Worm (Caenorhabditis elegans) whole organism, L2 larva: ENCODE data around the gene Y43F8C.5.

Source experiments
- C34F6.9 ChIP-seq: fragments of 150-350 bp; optimal IDR thresholded peaks from 2 replicates; lab custom pipeline; 2014; ENCODE audit warnings: missing biosample characterization, missing genetic modification characterization
- F13H6.1 ChIP-seq: sonication (generic microtip); optimal IDR thresholded peaks from 2 replicates; lab custom pipeline; 2016; ENCODE audit warnings: missing genetic modification characterization, missing compliant biosample characterization
- R02D3.7 ChIP-seq: fragments of 150-350 bp; optimal IDR thresholded peaks from 2 replicates; lab custom pipeline; 2014; ENCODE audit warnings: missing biosample characterization, missing genetic modification characterization
- Y55F3AM.14 ChIP-seq: fragments of 200-800 bp; sonication (Bioruptor generic); optimal IDR thresholded peaks from 2 replicates; lab custom pipeline; 2018; ENCODE audit warnings: mild to moderate bottlenecking, missing genetic modification characterization, missing compliant biosample characterization
- ZK546.5 ChIP-seq: sonication (generic microtip); optimal IDR thresholded peaks from 2 replicates; lab custom pipeline; 2017; ENCODE audit warnings: missing biosample characterization, missing genetic modification characterization
- alr-1 ChIP-seq: fragments of 150-350 bp; optimal IDR thresholded peaks from 2 replicates; lab custom pipeline; 2014; ENCODE audit warnings: missing biosample characterization, missing genetic modification characterization
- aly-2 ChIP-seq: fragments of 150-350 bp; optimal IDR thresholded peaks from 2 replicates; lab custom pipeline; 2014; ENCODE audit warnings: missing biosample characterization, missing genetic modification characterization
- ama-1 ChIP-seq: fragments of 150-350 bp; optimal IDR thresholded peaks from 2 replicates; lab custom pipeline; 2018; ENCODE audit warnings: inconsistent platforms
- blmp-1 ChIP-seq: sonication (generic microtip); optimal IDR thresholded peaks from 2 replicates; lab custom pipeline; 2017; ENCODE audit warnings: missing genetic modification characterization, mild to moderate bottlenecking, missing compliant biosample characterization, antibody characterized with exemption, moderate library complexity; ENCODE audit not compliant: insufficient read depth
- ceh-82 ChIP-seq: fragments of 150-350 bp; optimal IDR thresholded peaks from 2 replicates; lab custom pipeline; 2014; ENCODE audit warnings: missing biosample characterization, missing genetic modification characterization
- crh-2 ChIP-seq: sonication (generic microtip); optimal IDR thresholded peaks from 2 replicates; lab custom pipeline; 2017; ENCODE audit warnings: missing biosample characterization, missing genetic modification characterization
- dmd-4 ChIP-seq: sonication (generic microtip); optimal IDR thresholded peaks from 2 replicates; lab custom pipeline; 2017; ENCODE audit warnings: missing biosample characterization, missing genetic modification characterization
- elt-1 ChIP-seq: fragments of 150-350 bp; optimal IDR thresholded peaks from 2 replicates; lab custom pipeline; 2014; ENCODE audit warnings: missing biosample characterization, missing genetic modification characterization
- elt-3 ChIP-seq: sonication (generic microtip); optimal IDR thresholded peaks from 2 replicates; lab custom pipeline; 2017; ENCODE audit warnings: missing biosample characterization, missing genetic modification characterization
- fos-1 ChIP-seq: fragments of 150-350 bp; optimal IDR thresholded peaks from 2 replicates; lab custom pipeline; 2014; ENCODE audit warnings: missing biosample characterization, missing genetic modification characterization
- gmeb-1 ChIP-seq: fragments of 150-350 bp; optimal IDR thresholded peaks from 2 replicates; lab custom pipeline; 2014; ENCODE audit warnings: missing biosample characterization, missing genetic modification characterization
- lin-11 ChIP-seq: fragments of 150-350 bp; sonication (generic microtip); optimal IDR thresholded peaks from 2 replicates; lab custom pipeline; 2014; ENCODE audit warnings: missing biosample characterization, missing genetic modification characterization, inconsistent platforms, mixed read lengths
- lin-13 ChIP-seq: fragments of 150-350 bp; optimal IDR thresholded peaks from 2 replicates; lab custom pipeline; 2014; ENCODE audit warnings: missing biosample characterization, missing genetic modification reagents, missing genetic modification characterization
- lin-39 ChIP-seq: fragments of 150-350 bp; optimal IDR thresholded peaks from 2 replicates; lab custom pipeline; 2014; ENCODE audit warnings: missing biosample characterization, missing genetic modification reagents, missing genetic modification characterization
- lsy-2 ChIP-seq, 2 experiments: fragments of 150-350 bp in 1 of 2; sonication (generic microtip) in 1 of 2; optimal IDR thresholded peaks; 2 replicates each; lab custom pipeline; 2014 to 2017; ENCODE audit warnings: missing biosample characterization in 2 of 2, missing genetic modification characterization in 2 of 2
- mab-5 ChIP-seq: fragments of 150-350 bp; optimal IDR thresholded peaks from 2 replicates; lab custom pipeline; 2014; ENCODE audit warnings: missing biosample characterization, missing genetic modification characterization
- mdl-1 ChIP-seq, 2 experiments: fragments of 150-350 bp in 1 of 2; sonication (generic microtip) in 1 of 2; optimal IDR thresholded peaks; 2 replicates each; lab custom pipeline; 2017; ENCODE audit warnings: missing biosample characterization in 2 of 2, missing genetic modification characterization in 2 of 2
- nhr-12 ChIP-seq: fragments of 150-350 bp; optimal IDR thresholded peaks from 2 replicates; lab custom pipeline; 2014; ENCODE audit warnings: missing biosample characterization, missing genetic modification characterization
- nhr-129 ChIP-seq: fragments of 150-350 bp; optimal IDR thresholded peaks from 2 replicates; lab custom pipeline; 2014; ENCODE audit warnings: missing biosample characterization, missing genetic modification characterization
- nhr-21 ChIP-seq: fragments of 150-350 bp; optimal IDR thresholded peaks from 2 replicates; lab custom pipeline; 2014; ENCODE audit warnings: missing biosample characterization, missing genetic modification characterization
- nhr-23 ChIP-seq: fragments of 150-350 bp; optimal IDR thresholded peaks from 2 replicates; lab custom pipeline; 2014; ENCODE audit warnings: missing biosample characterization, missing genetic modification reagents, missing genetic modification characterization
- nhr-25 ChIP-seq: fragments of 150-350 bp; sonication (generic microtip); optimal IDR thresholded peaks from 3 replicates; lab custom pipeline; 2014; ENCODE audit warnings: missing biosample characterization, missing genetic modification characterization
- nhr-6 ChIP-seq: fragments of 150-350 bp; optimal IDR thresholded peaks from 2 replicates; lab custom pipeline; 2014; ENCODE audit warnings: missing biosample characterization, missing genetic modification characterization
- nhr-77 ChIP-seq: fragments of 150-350 bp; optimal IDR thresholded peaks from 2 replicates; lab custom pipeline; 2014; ENCODE audit warnings: missing biosample characterization, missing genetic modification characterization
- peb-1 ChIP-seq: fragments of 150-350 bp; optimal IDR thresholded peaks from 2 replicates; lab custom pipeline; 2014; ENCODE audit warnings: missing biosample characterization, missing genetic modification characterization
- sem-4 ChIP-seq: fragments of 150-350 bp; optimal IDR thresholded peaks from 2 replicates; lab custom pipeline; 2014; ENCODE audit warnings: missing biosample characterization, missing genetic modification reagents, missing genetic modification characterization
- skn-1 ChIP-seq: sonication (generic microtip); optimal IDR thresholded peaks from 2 replicates; lab custom pipeline; 2017; ENCODE audit warnings: missing biosample characterization, missing genetic modification characterization
- sma-3 ChIP-seq: sonication (generic microtip); optimal IDR thresholded peaks from 2 replicates; lab custom pipeline; 2016; ENCODE audit warnings: missing genetic modification reagents, missing genetic modification characterization, missing compliant biosample characterization
- sma-9 ChIP-seq, 2 experiments: fragments of 150-350 bp in 1 of 2; sonication (generic microtip) in 1 of 2; optimal IDR thresholded peaks; 2 replicates each; lab custom pipeline; 2014 to 2016; ENCODE audit warnings: missing genetic modification characterization in 2 of 2, mild to moderate bottlenecking in 1 of 2, missing biosample characterization in 1 of 2, missing compliant biosample characterization in 1 of 2, missing genetic modification reagents in 1 of 2, moderate library complexity in 1 of 2
- snpc-4 ChIP-seq: fragments of 150-350 bp; optimal IDR thresholded peaks from 2 replicates; lab custom pipeline; 2014; ENCODE audit warnings: missing biosample characterization, missing genetic modification characterization
- unc-55 ChIP-seq: fragments of 150-350 bp; sonication (generic microtip); optimal IDR thresholded peaks from 3 replicates; lab custom pipeline; 2014; ENCODE audit warnings: missing biosample characterization, missing genetic modification reagents, missing genetic modification characterization
- unc-62 ChIP-seq: fragments of 150-350 bp; optimal IDR thresholded peaks from 2 replicates; lab custom pipeline; 2014; ENCODE audit warnings: missing biosample characterization, missing genetic modification reagents, missing genetic modification characterization
- zag-1 ChIP-seq: fragments of 150-350 bp; optimal IDR thresholded peaks from 2 replicates; lab custom pipeline; 2014; ENCODE audit warnings: missing biosample characterization, missing genetic modification characterization
- ztf-1 ChIP-seq: fragments of 200-800 bp; sonication (Bioruptor generic); conservative IDR thresholded peaks from 2 replicates; pipeline ENCODE4 v1.3.6; 2022; ENCODE audit warnings: missing genetic modification characterization, missing compliant biosample characterization
- ztf-11 ChIP-seq: sonication (generic microtip); optimal IDR thresholded peaks from 2 replicates; lab custom pipeline; 2017; ENCODE audit warnings: missing biosample characterization, missing genetic modification characterization
- ztf-4 ChIP-seq: fragments of 150-350 bp; optimal IDR thresholded peaks from 2 replicates; lab custom pipeline; 2014; ENCODE audit warnings: missing biosample characterization, missing genetic modification characterization

Gene Y43F8C.5

ce11 chrV:19629544-19629943, 2.9 kb downstream of the Y43F8C.5 start:
- TF ChIP-seq nhr-23 (tag; lab: Kevin White, UChicago) (no peak), blmp-1 (tag; lab: Kevin White, UChicago) (no peak), sma-9 (GFP tag; optimal IDR thresholded peaks at IDR 0.05; lab: Kevin White, UChicago) (no peak), sma-9 (tag; optimal IDR thresholded peaks at IDR 0.05; lab: Kevin White, UChicago) (no peak), nhr-6 (tag; lab: Kevin White, UChicago) (no peak)

ce11 chrV:19625719-19626118, 6.7 kb downstream of the Y43F8C.5 start:
- TF ChIP-seq nhr-6 (tag; lab: Kevin White, UChicago) (no peak), blmp-1 (tag; lab: Kevin White, UChicago) (no peak), aly-2 (no peak), ztf-11 (tag; lab: Kevin White, UChicago) (no peak)

ce11 chrV:19624749-19625148, 7.7 kb downstream of the Y43F8C.5 start, which contains the start of gene dyf-19:
Gene dyf-19, plus strand, starts transcription at chrV:19625049.
- TF ChIP-seq sma-3 (GFP tag; lab: Kevin White, UChicago) (no peak), alr-1 (no peak), mdl-1 (tag; optimal IDR thresholded peaks at IDR 0.05; lab: Kevin White, UChicago) (no peak), unc-62 (no peak), blmp-1 (tag; lab: Kevin White, UChicago) (no peak), zag-1 (tag; lab: Kevin White, UChicago) (no peak), dmd-4 (no peak), lin-11 (tag; lab: Kevin White, UChicago) (no peak), ztf-11 (tag; lab: Kevin White, UChicago) (no peak), aly-2 (no peak), snpc-4 (tag; lab: Kevin White, UChicago) (no peak)

ce11 chrV:19623523-19624312, 8.7 kb downstream of the Y43F8C.5 start:
- no peak for TF ChIP-seq lin-39 (tag; lab: Kevin White, UChicago)
- no peak for TF ChIP-seq dmd-4
- no peak for TF ChIP-seq Y55F3AM.14
- no peak for TF ChIP-seq lin-13
- peak in 1 of 2 experiments; percentile 9 for TF ChIP-seq lsy-2 (tag; optimal IDR thresholded peaks at IDR 0.05; lab: Kevin White, UChicago)
- TF ChIP-seq ztf-4 (tag; lab: Kevin White, UChicago), result no peak
- TF ChIP-seq nhr-129 (tag; lab: Kevin White, UChicago), result peak; percentile 13
- no peak for TF ChIP-seq ztf-1 (GFP tag; lab: Robert Waterston, UW)

- TF ChIP-seq peb-1 (tag; lab: Kevin White, UChicago) (no peak), skn-1 (tag; lab: Kevin White, UChicago) (no peak), ztf-1 (GFP tag; lab: Robert Waterston, UW) (no peak), mab-5 (tag; lab: Kevin White, UChicago) (peak; percentile 22), nhr-77 (tag; lab: Kevin White, UChicago) (no peak), ceh-82 (no peak), nhr-23 (tag; lab: Kevin White, UChicago) (no peak), sma-3 (GFP tag; lab: Kevin White, UChicago) (no peak), ztf-4 (tag; lab: Kevin White, UChicago) (peak; percentile 33), elt-1 (tag; lab: Kevin White, UChicago) (no peak), crh-2 (tag; lab: Kevin White, UChicago) (peak; percentile 43), F13H6.1 (tag; lab: Kevin White, UChicago) (peak; percentile 46), sma-9 (GFP tag; optimal IDR thresholded peaks at IDR 0.05; lab: Kevin White, UChicago) (peak; percentile 15), sma-9 (tag; optimal IDR thresholded peaks at IDR 0.05; lab: Kevin White, UChicago) (no peak), fos-1 (tag; lab: Kevin White, UChicago) (peak; percentile 43), unc-55 (GFP tag; lab: Kevin White, UChicago) (peak; percentile 77), R02D3.7 (tag; lab: Kevin White, UChicago) (no peak), nhr-12 (tag; lab: Kevin White, UChicago) (no peak), elt-3 (no peak), lsy-2 (tag; optimal IDR thresholded peaks at IDR 0.05; lab: Kevin White, UChicago) (peak in 1 of 2 experiments; percentile 59), ZK546.5 (no peak), gmeb-1 (peak; percentile 25), sem-4 (tag; lab: Kevin White, UChicago) (peak; percentile 10), blmp-1 (tag; lab: Kevin White, UChicago) (no peak), mdl-1 (tag; optimal IDR thresholded peaks at IDR 0.05; lab: Kevin White, UChicago) (peak; percentile 34 to 47), nhr-25 (tag; lab: Kevin White, UChicago) (peak; percentile 73), nhr-6 (tag; lab: Kevin White, UChicago) (no peak), aly-2 (no peak), nhr-129 (tag; lab: Kevin White, UChicago) (peak; percentile 89), C34F6.9 (tag; lab: Kevin White, UChicago) (peak; percentile 73), lin-11 (tag; lab: Kevin White, UChicago) (peak; percentile 82), nhr-21 (tag; lab: Kevin White, UChicago) (peak; percentile 11), ama-1 (lab: Kevin White, UChicago) (no peak), alr-1 (no peak)
These were observed 10.0 kb downstream of the Y43F8C.5 start, which contains the start of gene Y43F8C.3 for ce11 chrV:19622440-19622914. Gene Y43F8C.3, minus strand, starts transcription at chrV:19622626.
